Fruit fly (Drosophila melanogaster): ENCODE results near the gene brat.

DNA sequence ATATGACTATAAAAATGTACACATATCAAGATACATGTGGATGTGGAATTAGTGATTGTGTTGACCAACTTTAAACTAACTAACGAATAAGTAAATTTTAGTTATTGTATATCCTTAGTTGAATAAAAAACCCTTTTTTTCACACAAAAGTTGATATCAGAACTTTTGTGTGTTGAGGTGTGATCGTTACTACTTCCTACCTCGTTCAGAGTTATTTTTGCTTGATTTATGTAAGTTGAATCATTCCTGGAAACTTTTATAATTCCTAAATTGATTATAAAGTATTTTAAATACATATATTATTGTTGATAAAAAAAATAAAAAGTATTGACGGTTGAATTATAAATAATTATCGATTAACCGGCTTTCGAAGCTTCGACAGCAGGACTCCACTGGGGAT, 50.1 kb downstream of the brat start, which contains the start of gene CG46059:
- TF ChIP-seq Pif1A (GFP tag; optimal IDR thresholded peaks at IDR 0.05) (no peak), rn (GFP tag; IDR thresholded peaks at IDR 0.05) (no peak), CG34367 (tag; optimal IDR thresholded peaks at IDR 0.05) (no peak), CG14655 (GFP tag; optimal IDR thresholded peaks at IDR 0.05) (no peak), CG32121 (GFP tag; IDR thresholded peaks at IDR 0.05) (no peak), EcR (GFP tag; optimal IDR thresholded peaks at IDR 0.05) (no peak), CG8301 (tag; optimal IDR thresholded peaks at IDR 0.05) (no peak), Pif1B (GFP tag; optimal IDR thresholded peaks at IDR 0.05) (no peak), Ets98B (GFP tag; IDR thresholded peaks at IDR 0.05) (no peak), fd96Ca (GFP tag; IDR thresholded peaks at IDR 0.05) (no peak), CG10348 (GFP tag; IDR thresholded peaks at IDR 0.05) (no peak), CG17806 (tag; optimal IDR thresholded peaks at IDR 0.05) (no peak), CG8159 (tag; optimal IDR thresholded peaks at IDR 0.05) (no peak), CG13204 (GFP tag; optimal IDR thresholded peaks at IDR 0.05) (no peak)

All from whole organism, pupa.